Worm (Caenorhabditis elegans): ENCODE measurements around the gene F31B9.4.

The F31B9.4 gene

DNA sequence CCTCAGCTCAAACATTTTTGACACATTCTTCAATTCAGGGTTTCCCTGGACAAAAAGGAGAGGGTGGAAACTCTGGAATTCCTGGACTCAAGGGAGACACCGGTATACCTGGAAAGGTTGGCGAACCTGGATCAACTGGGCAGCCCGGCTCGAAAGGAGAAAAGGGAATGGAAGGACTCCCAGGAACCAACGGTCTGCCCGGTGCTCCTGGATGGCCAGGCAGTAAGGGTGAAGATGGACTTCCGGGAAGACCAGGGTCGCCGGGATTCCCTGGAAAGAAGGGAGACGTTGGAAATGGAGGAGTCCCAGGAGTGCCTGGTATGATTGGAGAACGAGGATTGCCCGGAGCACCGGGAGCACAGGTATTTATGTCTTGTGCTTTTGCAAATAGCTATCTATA is 28.9 kb upstream of the F31B9.4 start:
- TF ChIP-seq ceh-43 (GFP tag; optimal IDR thresholded peaks at IDR 0.05) (no peak), snpc-4 (tag; optimal IDR thresholded peaks at IDR 0.05) (no peak), flh-1 (GFP tag; optimal IDR thresholded peaks at IDR 0.05) (no peak), cnd-1 (tag; optimal IDR thresholded peaks at IDR 0.05) (no peak), nhr-12 (tag; optimal IDR thresholded peaks at IDR 0.05) (no peak), nhr-237 (tag; optimal IDR thresholded peaks at IDR 0.05) (no peak)

- TF ChIP-seq ceh-83 (GFP tag; optimal IDR thresholded peaks at IDR 0.05) (no peak), flh-1 (GFP tag; optimal IDR thresholded peaks at IDR 0.05) (no peak), ham-2 (GFP tag; optimal IDR thresholded peaks at IDR 0.05) (no peak), ceh-43 (GFP tag; optimal IDR thresholded peaks at IDR 0.05) (no peak), snpc-4 (tag; optimal IDR thresholded peaks at IDR 0.05) (no peak), hlh-1 (tag; optimal IDR thresholded peaks at IDR 0.05) (no peak), nhr-237 (tag; optimal IDR thresholded peaks at IDR 0.05) (no peak), M03D4.4 (tag; optimal IDR thresholded peaks at IDR 0.05) (no peak), ceh-39 (tag; optimal IDR thresholded peaks at IDR 0.05) (no peak), sem-2 (GFP tag; optimal IDR thresholded peaks at IDR 0.05) (no peak), nhr-12 (tag; optimal IDR thresholded peaks at IDR 0.05) (no peak), bed-3 (GFP tag; optimal IDR thresholded peaks at IDR 0.05) (no peak), lin-32 (GFP tag; optimal IDR thresholded peaks at IDR 0.05) (no peak), ces-1 (GFP tag; optimal IDR thresholded peaks at IDR 0.05) (no peak), zip-8 (tag; optimal IDR thresholded peaks at IDR 0.05) (no peak), nhr-76 (tag; optimal IDR thresholded peaks at IDR 0.05) (no peak), unc-120 (tag; optimal IDR thresholded peaks at IDR 0.05; ENCODE audit: poor library complexity, severe bottlenecking) (no peak), tbx-8 (GFP tag; optimal IDR thresholded peaks at IDR 0.05) (no peak), mep-1 (tag; optimal IDR thresholded peaks at IDR 0.05) (no peak), nhr-2 (tag; optimal IDR thresholded peaks at IDR 0.05) (no peak)
Observed at ce11 chrX:15944198-15944597, 27.3 kb upstream of the F31B9.4 start.

DNA sequence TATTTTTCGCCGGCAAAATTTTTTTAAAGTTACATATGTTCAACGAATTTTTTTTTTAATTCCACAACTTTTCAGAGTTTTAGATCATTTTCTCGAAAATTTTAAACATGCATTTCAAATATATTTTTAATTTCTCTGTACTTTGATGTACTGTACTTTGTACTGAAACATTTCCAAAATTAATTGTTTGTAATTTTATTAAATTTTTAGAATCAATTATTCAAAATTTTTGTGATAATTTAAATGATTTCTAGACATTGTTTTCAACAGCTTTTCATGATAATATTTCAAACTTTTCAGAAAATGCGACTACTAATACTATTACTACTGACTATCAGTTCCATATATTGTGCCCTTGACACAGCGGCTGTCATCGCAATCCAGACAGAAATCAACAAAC is 26.8 kb upstream of the F31B9.4 start, which contains the start of gene mec-5:
mec-5 (plus strand) TSS at position 301 of the 400 bp plus-strand sequence.
- TF ChIP-seq tbx-8 (GFP tag; optimal IDR thresholded peaks at IDR 0.05) (no peak), mab-5 (tag; optimal IDR thresholded peaks at IDR 0.05) (no peak), zip-8 (tag; optimal IDR thresholded peaks at IDR 0.05) (no peak)

DNA sequence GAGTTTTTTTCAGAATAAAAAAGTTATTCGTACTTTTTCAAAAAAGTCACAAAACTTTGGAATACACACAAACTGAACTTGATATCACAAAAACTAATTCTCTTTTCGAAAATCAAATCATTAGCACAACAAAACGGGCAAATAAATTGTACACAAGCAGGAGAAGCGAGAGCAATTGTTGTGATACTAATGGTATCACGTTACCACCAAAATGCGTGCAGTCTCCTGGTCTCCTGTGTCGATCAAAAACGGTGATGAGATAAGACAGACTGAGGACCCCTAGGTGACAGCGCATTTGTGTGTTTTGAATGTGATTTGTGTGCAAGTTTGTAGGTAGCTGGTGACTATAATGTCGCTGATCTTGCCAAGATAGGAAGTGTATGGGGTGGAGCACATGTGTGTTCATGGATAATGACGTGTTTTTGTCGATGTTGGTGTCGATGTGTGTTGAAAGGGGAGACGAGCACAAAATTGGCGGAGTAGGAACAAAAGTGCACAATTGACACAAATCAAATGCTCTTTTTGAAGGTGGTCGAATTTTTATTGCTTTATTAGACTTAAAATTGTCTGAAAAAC is 22.9 kb upstream of the F31B9.4 start:
- TF ChIP-seq lin-13 (tag; optimal IDR thresholded peaks at IDR 0.05) (no peak), lin-32 (GFP tag; optimal IDR thresholded peaks at IDR 0.05) (no peak), mep-1 (tag; optimal IDR thresholded peaks at IDR 0.05) (no peak), unc-62 (GFP tag; optimal IDR thresholded peaks at IDR 0.05) (no peak), pha-4 (tag; optimal IDR thresholded peaks at IDR 0.05) (no peak), zip-8 (tag; optimal IDR thresholded peaks at IDR 0.05) (no peak), sem-2 (GFP tag; optimal IDR thresholded peaks at IDR 0.05) (no peak), nhr-12 (tag; optimal IDR thresholded peaks at IDR 0.05) (no peak), drap-1 (GFP tag; optimal IDR thresholded peaks at IDR 0.05) (no peak), cnd-1 (tag; optimal IDR thresholded peaks at IDR 0.05) (no peak), sptf-1 (tag; optimal IDR thresholded peaks at IDR 0.05) (no peak), blmp-1 (tag; optimal IDR thresholded peaks at IDR 0.05) (no peak)

- TF ChIP-seq zip-8 (tag; optimal IDR thresholded peaks at IDR 0.05) (no peak), flh-1 (GFP tag; optimal IDR thresholded peaks at IDR 0.05) (no peak), nhr-237 (tag; optimal IDR thresholded peaks at IDR 0.05) (no peak), cnd-1 (tag; optimal IDR thresholded peaks at IDR 0.05) (no peak), ceh-83 (GFP tag; optimal IDR thresholded peaks at IDR 0.05) (no peak), unc-62 (GFP tag; optimal IDR thresholded peaks at IDR 0.05) (no peak), nhr-12 (tag; optimal IDR thresholded peaks at IDR 0.05) (no peak), ham-2 (GFP tag; optimal IDR thresholded peaks at IDR 0.05) (no peak), elt-1 (tag; optimal IDR thresholded peaks at IDR 0.05; ENCODE audit: borderline replicate concordance, insufficient read depth) (no peak), nhr-76 (tag; optimal IDR thresholded peaks at IDR 0.05) (no peak)
Observed at ce11 chrX:15939224-15939623, 22.3 kb upstream of the F31B9.4 start, which contains the start of gene mrp-3. mrp-3 (minus strand) TSS chrX:15939324.

- TF ChIP-seq lin-32 (GFP tag; optimal IDR thresholded peaks at IDR 0.05) (no peak), nhr-12 (tag; optimal IDR thresholded peaks at IDR 0.05) (no peak), ceh-39 (tag; optimal IDR thresholded peaks at IDR 0.05) (no peak), pha-4 (tag; optimal IDR thresholded peaks at IDR 0.05) (no peak)
Observed at ce11 chrX:15937854-15938253, 21.0 kb upstream of the F31B9.4 start.

Data from whole organism, mixed stage, embryonic.